Fruit fly (Drosophila melanogaster) whole organism, pupa: ENCODE data around the gene CG31759.

Experiments
- CG15710 ChIP-seq: fragments of 200-800 bp; sonication (Bioruptor generic); optimal IDR thresholded peaks from 2 replicates; lab custom pipeline; 2018; ENCODE audit warnings: missing biosample characterization, mild to moderate bottlenecking, missing genetic modification characterization, moderate library complexity
- CG32121 ChIP-seq: fragments of 200-800 bp; sonication (Bioruptor generic); IDR thresholded peaks from 2 replicates; pipeline ENCODE4 v1.3.6; 2022; ENCODE audit warnings: missing biosample characterization, missing genetic modification characterization
- CG34367 ChIP-seq: fragments of 200-800 bp; sonication (Bioruptor generic); optimal IDR thresholded peaks from 2 replicates; lab custom pipeline; 2018; ENCODE audit warnings: missing biosample characterization, mild to moderate bottlenecking, missing genetic modification characterization
- CG8159 ChIP-seq: fragments of 200-800 bp; sonication (Bioruptor generic); optimal IDR thresholded peaks from 3 replicates; lab custom pipeline; 2018; ENCODE audit warnings: missing biosample characterization, mild to moderate bottlenecking, missing genetic modification characterization, moderate library complexity
- CG9948 ChIP-seq: fragments of 200-800 bp; sonication (Bioruptor generic); optimal IDR thresholded peaks from 2 replicates; lab custom pipeline; 2018; ENCODE audit warnings: missing biosample characterization, mild to moderate bottlenecking, missing genetic modification characterization, moderate library complexity
- Pif1A ChIP-seq: fragments of 200-800 bp; sonication (Bioruptor generic); optimal IDR thresholded peaks from 3 replicates; lab custom pipeline; 2016; ENCODE audit warnings: missing biosample characterization, missing genetic modification characterization
- Snoo ChIP-seq: fragments of 200-800 bp; sonication (Bioruptor generic); optimal IDR thresholded peaks from 3 replicates; lab custom pipeline; 2017; ENCODE audit warnings: missing biosample characterization, mild to moderate bottlenecking, missing genetic modification characterization, inconsistent platforms

- TF ChIP-seq CG15710 = peak; percentile 59
- TF ChIP-seq Pif1A = peak; percentile 11
- no peak for TF ChIP-seq Snoo (tag; lab: Kevin White, UChicago)
- peak; percentile 47 for TF ChIP-seq CG34367 (tag; lab: Kevin White, UChicago)
- peak; percentile 65 for TF ChIP-seq CG8159 (tag; lab: Kevin White, UChicago)
- TF ChIP-seq CG32121 = no peak
- peak; percentile 59 for TF ChIP-seq CG9948 (tag; lab: Kevin White, UChicago)
Measured at dm6 chr2L:12192978-12193377, 14.5 kb upstream of the CG31759 start.
